Worm (Caenorhabditis elegans) whole organism, L2 larva: Measurements from ENCODE around the gene fbxc-55.
"Not testable (repeated sequence)": the region's sequence is repeated elsewhere in the genome, so short reads cannot be mapped to it uniquely, and the experiment has no call there.

Experiments
- crh-2 ChIP-seq: sonication (generic microtip); optimal IDR thresholded peaks from 2 replicates; lab custom pipeline; 2017; ENCODE audit warnings: missing biosample characterization, missing genetic modification characterization
- fos-1 ChIP-seq: fragments of 150-350 bp; optimal IDR thresholded peaks from 2 replicates; lab custom pipeline; 2014; ENCODE audit warnings: missing biosample characterization, missing genetic modification characterization
- nhr-10 ChIP-seq: sonication (generic microtip); optimal IDR thresholded peaks from 2 replicates; lab custom pipeline; 2017; ENCODE audit warnings: missing biosample characterization, missing genetic modification characterization

ce11 chrII:3215762-3216161 lies 45.8 kb upstream of the fbxc-55 start, which contains the start of gene ZC239.3:
- not testable (repeated sequence) for TF ChIP-seq crh-2, nhr-10, fos-1 (tag; lab: Kevin White, UChicago)
